Worm (Caenorhabditis elegans): ENCODE results near the gene F35A5.2.

DNA sequence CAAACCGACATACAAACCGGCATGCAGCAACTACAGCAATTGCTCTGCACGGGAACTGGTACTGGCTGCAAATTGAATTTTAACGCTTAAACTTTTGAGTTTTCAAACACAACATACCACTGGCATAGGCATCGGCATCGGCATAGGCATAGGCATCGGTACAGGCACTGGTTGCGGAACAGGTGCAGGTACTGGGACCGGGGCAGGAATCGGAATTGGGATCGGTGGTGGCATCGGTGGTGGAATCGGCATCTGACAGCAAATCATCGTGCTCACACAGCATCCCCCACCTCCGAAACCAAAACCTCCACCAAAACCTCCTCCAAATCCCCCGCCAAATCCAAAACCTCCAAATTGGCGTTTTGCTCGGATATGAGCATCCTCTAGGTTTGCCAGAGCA is 10.8 kb upstream of the F35A5.2 start:
- TF ChIP-seq sptf-1 (tag; optimal IDR thresholded peaks at IDR 0.05) (no peak), elt-1 (tag; optimal IDR thresholded peaks at IDR 0.05; ENCODE audit: borderline replicate concordance, insufficient read depth) (no peak), elt-3 (tag; optimal IDR thresholded peaks at IDR 0.05) (no peak), nhr-237 (tag; optimal IDR thresholded peaks at IDR 0.05) (no peak), mep-1 (tag; optimal IDR thresholded peaks at IDR 0.05) (no peak), snpc-4 (tag; optimal IDR thresholded peaks at IDR 0.05) (no peak), ztf-11 (tag; optimal IDR thresholded peaks at IDR 0.05) (no peak), pha-4 (tag; optimal IDR thresholded peaks at IDR 0.05) (no peak), nhr-28 (tag; optimal IDR thresholded peaks at IDR 0.05) (no peak), ces-1 (GFP tag; optimal IDR thresholded peaks at IDR 0.05) (no peak), lin-13 (tag; optimal IDR thresholded peaks at IDR 0.05) (no peak)

Data from whole organism, mixed stage, embryonic.